Worm (Caenorhabditis elegans): ENCODE results near the gene nspd-5.

nspd-5 gene

DNA sequence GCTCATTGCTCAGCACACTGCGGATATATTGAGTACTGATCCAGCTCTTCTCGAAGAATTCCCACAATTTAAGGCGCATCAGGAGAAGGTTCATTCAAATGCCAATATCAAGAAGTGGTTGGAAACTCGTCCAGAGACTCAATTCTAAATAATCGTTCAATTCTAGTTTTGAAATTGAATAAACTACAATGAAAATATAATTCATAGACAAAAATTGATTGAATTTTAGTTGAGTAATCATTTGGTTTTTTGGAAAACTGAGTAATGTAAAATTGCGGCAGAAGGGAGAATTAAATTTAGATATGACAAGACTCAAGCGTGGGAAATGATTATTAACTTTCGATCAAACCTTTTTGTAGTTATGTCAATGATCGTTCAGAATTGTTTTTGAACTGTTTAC is 24.2 kb upstream of the nspd-5 start:
- TF ChIP-seq W03F9.2 (tag; optimal IDR thresholded peaks at IDR 0.05) (no peak), dao-5 (tag; optimal IDR thresholded peaks at IDR 0.05) (no peak), him-1 (tag; optimal IDR thresholded peaks at IDR 0.05) (no peak)

DNA sequence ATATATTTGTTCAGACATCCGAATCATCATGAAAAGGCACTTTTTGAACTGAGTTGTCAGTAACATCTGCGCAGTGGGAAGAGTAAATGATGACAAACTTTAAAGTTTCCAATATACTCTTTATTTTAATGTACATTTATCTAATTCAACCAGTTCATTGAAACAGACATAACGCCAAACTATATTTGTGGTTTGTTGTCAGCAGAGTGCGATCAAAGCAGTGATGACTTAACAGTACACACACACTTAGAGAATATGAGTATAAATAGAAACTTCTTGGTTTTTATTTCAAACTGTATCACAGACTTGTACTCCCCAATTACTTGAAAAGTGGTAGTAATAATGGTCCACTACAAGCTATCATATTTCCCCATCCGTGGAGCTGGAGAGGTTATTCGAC is 23.3 kb upstream of the nspd-5 start, which contains the start of gene gst-8:
TSS of gene gst-8 (plus strand) at position 301 of the 400 bp plus-strand sequence.
- TF ChIP-seq him-1 (tag; optimal IDR thresholded peaks at IDR 0.05): no peak
- no peak for TF ChIP-seq dao-5 (tag; optimal IDR thresholded peaks at IDR 0.05)
- no peak for TF ChIP-seq W03F9.2 (tag; optimal IDR thresholded peaks at IDR 0.05)

DNA sequence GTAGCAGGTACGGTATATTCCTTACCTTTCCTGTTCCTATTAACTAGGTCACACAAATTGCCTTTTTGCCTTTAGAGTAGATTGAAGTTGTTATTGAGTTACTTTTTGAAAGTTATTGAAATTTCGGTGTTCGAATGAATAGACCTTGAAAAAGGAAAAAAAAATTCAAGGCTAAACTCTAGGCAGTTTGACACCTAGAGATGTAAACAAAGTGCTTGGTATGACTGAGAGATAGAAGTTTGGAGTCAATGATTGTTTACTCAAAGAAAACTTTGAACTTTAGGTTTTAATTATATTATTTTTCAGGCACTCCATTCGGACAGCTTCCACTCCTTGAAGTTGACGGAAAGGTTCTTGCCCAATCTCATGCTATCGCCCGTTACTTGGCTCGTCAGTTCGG is 22.3 kb upstream of the nspd-5 start:
- TF ChIP-seq him-1 (tag; optimal IDR thresholded peaks at IDR 0.05): no peak

DNA sequence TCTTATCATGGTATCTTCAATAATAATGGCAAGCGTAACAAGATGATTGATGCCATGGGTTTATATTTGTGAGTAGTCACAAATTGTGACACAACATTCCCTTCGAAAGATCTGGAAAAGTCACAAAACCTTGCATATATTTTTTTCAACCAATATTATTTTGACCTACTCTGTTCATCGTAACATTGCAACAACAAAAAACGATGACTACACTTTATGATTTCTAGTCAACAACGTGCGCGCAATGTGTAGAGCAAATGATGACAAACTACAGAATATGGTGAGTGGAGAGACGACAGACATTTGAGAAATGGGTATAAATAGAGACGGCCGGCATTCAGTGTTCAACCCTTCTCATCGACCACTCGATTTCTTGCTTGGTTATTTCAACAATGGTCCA is 21.6 kb upstream of the nspd-5 start, which contains the start of gene gst-7:
TSS of gene gst-7 (plus strand) at position 336 of the 400 bp plus-strand sequence.
- TF ChIP-seq W03F9.2 (tag; optimal IDR thresholded peaks at IDR 0.05) (no peak), dao-5 (tag; optimal IDR thresholded peaks at IDR 0.05) (no peak), him-1 (tag; optimal IDR thresholded peaks at IDR 0.05) (no peak)

DNA sequence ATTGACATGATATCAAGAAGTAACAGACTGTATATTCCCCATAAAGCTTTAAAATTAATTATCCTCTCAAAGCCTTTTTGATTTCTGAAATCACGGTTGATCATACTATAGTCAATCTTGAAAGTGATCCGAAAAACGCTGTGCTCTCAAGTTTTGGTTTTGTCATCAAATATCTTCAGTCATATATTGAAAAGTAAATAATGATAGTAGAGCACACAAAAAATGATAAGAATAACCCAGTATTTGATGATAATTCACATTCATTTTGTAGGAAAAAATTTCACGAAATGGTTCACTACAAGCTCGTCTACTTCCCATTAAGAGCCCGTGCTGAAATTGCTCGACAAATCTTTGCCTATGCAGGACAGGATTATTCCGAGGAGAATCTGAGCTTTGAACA is 19.5 kb upstream of the nspd-5 start, which contains the start of gene gst-6:
TSS of gene gst-6 (plus strand) at position 263 of the 400 bp plus-strand sequence.
- TF ChIP-seq him-1 (tag; optimal IDR thresholded peaks at IDR 0.05) (no peak), dao-5 (tag; optimal IDR thresholded peaks at IDR 0.05) (no peak), W03F9.2 (tag; optimal IDR thresholded peaks at IDR 0.05) (no peak)

DNA sequence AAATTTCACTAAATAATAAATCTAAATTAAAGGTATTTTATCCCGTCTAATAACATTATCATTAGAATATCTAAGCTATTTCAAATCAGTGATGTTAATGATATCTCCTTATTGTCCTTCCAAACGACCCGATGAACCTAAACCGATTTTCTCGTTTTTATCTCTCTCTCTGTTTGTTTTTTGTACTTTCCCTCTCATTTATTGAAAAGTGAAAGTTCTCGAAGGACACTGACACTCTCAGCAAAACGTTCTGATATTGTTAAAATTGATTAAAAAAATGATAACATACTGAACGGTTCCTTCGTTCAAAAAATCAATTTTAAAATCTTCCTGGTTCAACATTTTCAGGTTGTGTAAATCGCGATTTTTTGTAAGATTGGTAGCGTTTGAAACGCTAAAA is 15.9 kb upstream of the nspd-5 start, which contains the start of gene F11G11.13:
TSS of gene F11G11.13 (minus strand) at position 89 of the 400 bp plus-strand sequence.
- TF ChIP-seq dao-5 (tag; optimal IDR thresholded peaks at IDR 0.05): no peak
- TF ChIP-seq him-1 (tag; optimal IDR thresholded peaks at IDR 0.05): no peak
- TF ChIP-seq W03F9.2 (tag; optimal IDR thresholded peaks at IDR 0.05): no peak

DNA sequence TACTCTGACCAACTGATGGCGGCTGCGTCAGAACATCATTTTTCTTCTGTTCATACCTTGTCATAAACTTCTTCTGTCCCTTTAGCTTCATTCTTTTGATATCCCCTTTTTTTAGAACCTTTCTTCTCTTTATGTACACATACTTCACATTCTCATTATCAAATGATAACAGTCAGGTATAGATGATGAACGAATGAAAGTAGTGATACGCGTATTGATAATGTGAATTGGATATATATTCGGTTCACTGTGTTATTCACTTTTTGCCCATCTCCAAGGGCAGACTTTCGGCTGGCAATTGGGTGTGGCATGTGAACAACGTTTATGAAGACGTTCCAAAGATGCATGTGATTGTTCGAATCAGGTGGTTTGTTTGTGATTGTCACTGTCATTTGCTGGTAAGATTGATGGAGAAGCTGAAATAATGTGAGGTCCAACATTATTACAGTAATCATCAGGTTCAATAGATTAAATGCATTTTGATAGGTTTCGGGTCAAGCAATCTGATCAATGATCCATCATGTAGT is 14.2 kb upstream of the nspd-5 start, which contains the start of gene F11G11.15:
TSS of gene F11G11.15 (plus strand) at position 511 of the 527 bp plus-strand sequence.
- TF ChIP-seq dao-5 (tag; optimal IDR thresholded peaks at IDR 0.05) (no peak), him-1 (tag; optimal IDR thresholded peaks at IDR 0.05) (no peak), W03F9.2 (tag; optimal IDR thresholded peaks at IDR 0.05) (no peak)

DNA sequence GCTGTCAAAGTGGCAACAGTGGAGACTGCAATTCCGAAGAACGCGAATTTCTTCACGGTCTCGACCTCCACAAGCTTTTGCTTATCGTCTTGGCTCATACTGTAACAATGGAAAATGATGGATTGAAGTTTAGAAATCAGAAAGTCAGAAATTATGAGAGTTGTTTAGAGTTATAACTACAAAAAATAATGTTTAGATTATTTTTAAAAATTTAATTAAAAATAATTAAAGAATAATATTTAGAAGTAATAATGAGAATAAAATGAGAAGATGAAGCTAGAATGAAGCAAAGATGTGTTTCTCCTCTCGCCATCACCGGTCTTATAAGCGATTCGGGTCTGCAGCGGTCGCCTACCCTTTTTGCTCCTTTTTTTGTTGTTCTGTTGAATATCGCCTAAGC is 12.9 kb upstream of the nspd-5 start, which contains the start of gene col-73:
TSS of gene col-73 (minus strand) at position 101 of the 400 bp plus-strand sequence.
- TF ChIP-seq dao-5 (tag; optimal IDR thresholded peaks at IDR 0.05): no peak
- no peak for TF ChIP-seq W03F9.2 (tag; optimal IDR thresholded peaks at IDR 0.05)
- TF ChIP-seq him-1 (tag; optimal IDR thresholded peaks at IDR 0.05): no peak

DNA sequence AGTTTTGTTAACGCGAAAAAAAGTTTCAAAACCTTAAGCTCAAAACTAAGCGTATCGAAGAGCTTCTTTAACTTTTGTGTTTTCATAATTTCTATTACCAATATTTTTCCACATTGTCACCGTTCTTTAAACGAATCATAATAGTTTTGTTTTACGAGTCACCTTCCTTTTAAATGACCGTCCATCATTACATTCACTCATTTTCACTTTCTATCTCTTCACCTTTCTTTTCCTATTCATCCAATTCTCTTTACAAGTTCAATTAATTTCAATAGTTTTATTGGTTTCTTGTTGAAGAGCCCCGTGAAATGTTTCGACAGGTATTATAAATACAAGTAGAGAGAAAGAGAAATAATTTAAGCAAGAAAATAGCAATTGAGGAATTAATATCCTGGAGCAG is 11.7 kb upstream of the nspd-5 start:
- TF ChIP-seq dao-5 (tag; optimal IDR thresholded peaks at IDR 0.05) (no peak), him-1 (tag; optimal IDR thresholded peaks at IDR 0.05) (no peak), W03F9.2 (tag; optimal IDR thresholded peaks at IDR 0.05) (no peak)

DNA sequence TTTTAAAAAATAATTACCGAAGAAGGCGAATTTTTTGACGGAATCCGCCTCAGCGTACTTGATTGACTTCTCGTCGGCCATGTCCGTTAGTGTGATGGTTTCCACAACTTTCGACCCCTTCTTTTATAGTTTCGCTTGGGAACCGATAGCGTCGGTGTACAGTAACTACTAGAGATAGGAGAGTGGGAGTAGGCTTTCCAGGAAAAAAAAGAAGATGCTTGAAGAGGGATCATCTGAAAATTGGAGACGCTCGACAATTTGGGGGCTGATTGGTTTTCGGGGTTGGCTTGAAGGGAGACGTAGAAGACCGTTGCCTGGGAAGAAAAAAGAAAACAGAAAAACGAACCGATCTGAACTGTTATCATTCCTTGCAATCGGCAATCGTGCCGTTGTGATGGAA is 10.5 kb upstream of the nspd-5 start, which contains the start of gene col-20:
TSS of gene col-20 (minus strand) at position 101 of the 400 bp plus-strand sequence.
- TF ChIP-seq dao-5 (tag; optimal IDR thresholded peaks at IDR 0.05): no peak
- no peak for TF ChIP-seq W03F9.2 (tag; optimal IDR thresholded peaks at IDR 0.05)
- TF ChIP-seq him-1 (tag; optimal IDR thresholded peaks at IDR 0.05): no peak

DNA sequence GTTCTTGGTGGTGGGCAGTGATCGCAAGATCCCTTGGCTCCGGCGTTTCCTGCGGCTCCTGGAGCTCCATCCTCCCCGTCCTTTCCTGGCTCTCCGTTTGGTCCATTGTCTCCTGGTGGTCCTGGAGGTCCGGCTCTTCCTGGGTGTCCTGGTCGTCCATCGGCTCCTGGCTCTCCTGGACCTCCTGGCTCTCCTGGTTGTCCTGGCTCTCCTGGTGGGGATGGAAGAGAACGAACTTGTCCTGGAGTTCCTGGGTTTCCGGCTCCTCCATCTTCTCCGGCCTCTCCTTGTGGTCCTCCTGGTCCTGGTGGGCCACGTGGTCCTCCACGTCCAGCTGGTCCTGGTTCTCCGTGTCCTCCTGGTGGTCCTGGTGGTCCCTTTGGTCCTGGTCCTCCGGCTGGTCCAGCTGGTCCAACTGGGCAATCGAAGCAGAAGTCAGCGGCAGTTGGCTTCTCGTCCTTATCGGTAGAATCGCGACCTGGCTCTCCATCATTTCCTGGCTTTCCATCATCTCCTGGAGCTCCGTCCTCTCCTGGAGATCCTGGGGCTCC is 9.7 kb upstream of the nspd-5 start:
- no peak for TF ChIP-seq W03F9.2 (tag; optimal IDR thresholded peaks at IDR 0.05)

DNA sequence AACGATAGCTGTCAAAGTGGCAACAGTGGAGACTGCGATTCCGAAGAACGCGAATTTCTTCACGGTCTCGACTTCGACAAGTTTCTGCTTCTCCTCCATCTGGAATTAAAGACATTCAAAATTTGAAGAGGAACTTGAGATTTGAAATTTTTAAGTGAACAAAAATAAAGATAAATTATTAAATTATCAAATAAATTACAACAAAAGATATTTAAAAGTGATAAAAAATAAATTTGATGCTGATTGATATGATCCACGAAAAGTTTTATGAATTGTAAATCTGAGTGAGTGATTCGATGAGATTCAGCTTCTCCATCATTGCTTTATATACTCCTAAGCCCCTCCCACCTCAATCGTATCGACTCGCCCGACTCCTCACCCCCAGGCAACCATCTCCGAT is 7.3 kb upstream of the nspd-5 start, which contains the start of gene col-17:
TSS of gene col-17 (minus strand) at position 101 of the 400 bp plus-strand sequence.
- TF ChIP-seq him-1 (tag; optimal IDR thresholded peaks at IDR 0.05) (no peak), W03F9.2 (tag; optimal IDR thresholded peaks at IDR 0.05) (no peak), dao-5 (tag; optimal IDR thresholded peaks at IDR 0.05) (no peak)

DNA sequence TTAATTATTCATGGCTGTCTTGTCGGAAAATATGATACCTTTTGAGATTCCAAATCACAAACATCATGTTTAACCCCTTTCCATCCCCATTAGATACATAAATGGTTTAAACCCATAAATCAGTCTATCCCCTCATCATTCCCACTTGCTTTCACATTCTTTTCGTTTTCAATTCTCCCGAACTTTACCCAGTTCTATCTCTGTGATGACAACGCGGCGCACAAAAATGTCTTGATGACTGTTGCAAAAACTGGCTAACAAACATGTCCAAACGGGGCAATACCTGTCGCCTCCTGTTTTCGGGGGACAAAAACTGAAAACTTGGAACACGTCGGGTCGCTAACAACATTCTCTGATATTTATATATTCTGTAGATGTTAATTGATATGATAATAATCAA is 5.9 kb upstream of the nspd-5 start:
- TF ChIP-seq dao-5 (tag; optimal IDR thresholded peaks at IDR 0.05) (no peak), W03F9.2 (tag; optimal IDR thresholded peaks at IDR 0.05) (no peak), him-1 (tag; optimal IDR thresholded peaks at IDR 0.05) (no peak)

DNA sequence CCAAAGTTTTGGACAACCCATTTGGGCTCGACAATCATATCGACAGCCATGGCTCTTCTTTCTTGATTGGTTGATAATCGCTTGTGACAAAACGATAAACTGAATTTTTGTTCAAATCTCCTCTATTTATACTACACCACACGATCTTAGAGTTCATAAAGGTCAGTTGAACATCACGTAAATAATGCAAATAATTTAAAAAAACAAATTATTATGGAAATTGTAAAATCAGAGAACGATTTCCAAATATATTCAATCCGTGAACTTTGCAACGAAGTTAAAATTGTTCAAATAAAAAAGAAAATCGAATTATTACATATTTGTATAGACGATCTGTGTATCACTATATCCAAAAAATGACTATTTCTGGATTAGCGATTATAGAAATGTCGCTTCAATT is 3.2 kb upstream of the nspd-5 start, which contains the start of the genes mpst-4 and F11G11.14:
TSS of gene mpst-4 (minus strand) at position 101 of the 400 bp plus-strand sequence.
TSS of gene F11G11.14 (plus strand) at position 325 of the 400 bp plus-strand sequence.
- TF ChIP-seq him-1 (tag; optimal IDR thresholded peaks at IDR 0.05): no peak
- TF ChIP-seq W03F9.2 (tag; optimal IDR thresholded peaks at IDR 0.05): no peak
- no peak for TF ChIP-seq dao-5 (tag; optimal IDR thresholded peaks at IDR 0.05)
